Fruit fly (Drosophila melanogaster) whole organism, prepupa: ENCODE data around the gene CG11694.

Source experiments
- CG16779 ChIP-seq: fragments of 200-800 bp; sonication (Bioruptor generic); optimal IDR thresholded peaks from 3 replicates; lab custom pipeline; 2017; ENCODE audit warnings: missing biosample characterization, mild to moderate bottlenecking, missing genetic modification characterization
- CG32006 ChIP-seq: fragments of 200-800 bp; sonication (Bioruptor generic); optimal IDR thresholded peaks from 3 replicates; lab custom pipeline; 2017; ENCODE audit warnings: missing biosample characterization, mild to moderate bottlenecking, missing genetic modification characterization
- CG34406 ChIP-seq: fragments of 200-800 bp; sonication (Bioruptor generic); optimal IDR thresholded peaks from 3 replicates; lab custom pipeline; 2016; ENCODE audit warnings: missing biosample characterization, missing genetic modification characterization
- CG3919 ChIP-seq: fragments of 200-800 bp; sonication (Bioruptor generic); optimal IDR thresholded peaks from 3 replicates; lab custom pipeline; 2016; ENCODE audit warnings: missing biosample characterization, missing genetic modification characterization
- CG6854 ChIP-seq: fragments of 200-800 bp; sonication (Bioruptor generic); optimal IDR thresholded peaks from 2 replicates; lab custom pipeline; 2017; ENCODE audit warnings: missing biosample characterization, mild to moderate bottlenecking, missing genetic modification characterization
- Eip93F ChIP-seq: fragments of 200-800 bp; sonication (Bioruptor generic); optimal IDR thresholded peaks from 2 replicates; lab custom pipeline; 2016; ENCODE audit warnings: missing biosample characterization, mild to moderate bottlenecking, missing genetic modification characterization
- Gug ChIP-seq: fragments of 200-800 bp; sonication (Bioruptor generic); IDR thresholded peaks from 2 replicates; pipeline ENCODE4 v1.3.6; 2022; ENCODE audit warnings: missing biosample characterization, missing genetic modification characterization
- Hr4 ChIP-seq: fragments of 200-800 bp; sonication (Bioruptor generic); optimal IDR thresholded peaks from 3 replicates; lab custom pipeline; 2016; ENCODE audit warnings: missing biosample characterization, missing genetic modification characterization
- dsx ChIP-seq: fragments of 200-800 bp; optimal IDR thresholded peaks from 3 replicates; lab custom pipeline; 2019; ENCODE audit warnings: missing biosample characterization, mild to moderate bottlenecking, missing genetic modification characterization, moderate library complexity; ENCODE audit not compliant: poor library complexity, severe bottlenecking
- fkh ChIP-seq: fragments of 200-800 bp; sonication (Bioruptor generic); optimal IDR thresholded peaks from 3 replicates; lab custom pipeline; 2017; ENCODE audit warnings: missing biosample characterization, mild to moderate bottlenecking, missing genetic modification characterization, moderate library complexity
- vri ChIP-seq: fragments of 200-800 bp; sonication (Bioruptor generic); optimal IDR thresholded peaks from 3 replicates; lab custom pipeline; 2016; ENCODE audit warnings: missing biosample characterization, mild to moderate bottlenecking, missing genetic modification characterization

DNA sequence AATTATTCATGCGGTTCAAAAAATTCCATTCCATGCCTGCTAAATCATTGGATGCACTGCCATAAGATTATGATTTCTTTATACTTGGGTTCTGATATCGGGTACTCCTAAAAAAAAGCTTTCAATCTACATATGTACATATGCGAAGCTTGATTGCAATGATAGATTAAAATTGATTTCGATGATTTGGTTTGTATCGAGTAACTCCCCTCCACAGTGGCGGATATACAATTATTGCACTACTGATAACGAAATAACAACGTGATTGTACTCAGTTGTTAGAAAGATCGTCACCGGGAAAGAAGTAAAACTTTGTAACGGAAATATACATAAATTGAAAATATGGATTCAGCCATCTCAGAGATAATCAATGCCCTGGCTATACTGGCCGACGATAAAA, 24.2 kb downstream of the CG11694 start, which contains the start of gene Nazo:
- TF ChIP-seq fkh (GFP tag; lab: Kevin White, UChicago), result no peak
- TF ChIP-seq Hr4, result no peak
- TF ChIP-seq CG6854 (GFP tag; lab: Kevin White, UChicago), result no peak
- no peak for TF ChIP-seq Eip93F (GFP tag; lab: Kevin White, UChicago)
- no peak for TF ChIP-seq Gug (GFP tag; lab: Robert Waterston, UW)
- no peak for TF ChIP-seq CG34406 (GFP tag; lab: Kevin White, UChicago)
- TF ChIP-seq vri, result no peak
- TF ChIP-seq CG32006, result no peak
- no peak for TF ChIP-seq CG16779
- TF ChIP-seq CG3919, result no peak
- no peak for TF ChIP-seq dsx (GFP tag; lab: Kevin White, UChicago)
